Fruit fly (Drosophila melanogaster) whole organism, embryonic: ENCODE data around the gene RabGGTa.

Experiments
- Atf6 ChIP-seq: fragments of 200-800 bp; sonication (Bioruptor generic); IDR thresholded peaks from 2 replicates; pipeline ENCODE4 v1.3.6; 2022; ENCODE audit warnings: missing biosample characterization, missing genetic modification characterization
- B-H1 ChIP-seq: fragments of 200-800 bp; sonication (Bioruptor generic); IDR thresholded peaks from 3 replicates; pipeline ENCODE4 v1.3.6; 2022; ENCODE audit warnings: missing biosample characterization, missing genetic modification characterization
- C15 ChIP-seq: fragments of 200-800 bp; sonication (Bioruptor generic); IDR thresholded peaks from 3 replicates; pipeline ENCODE4 v1.3.6; 2022; ENCODE audit warnings: missing biosample characterization, missing genetic modification characterization
- CG10979 ChIP-seq: fragments of 200-800 bp; sonication (Bioruptor generic); optimal IDR thresholded peaks from 2 replicates; lab custom pipeline; 2018; ENCODE audit warnings: missing biosample characterization, mild to moderate bottlenecking, missing genetic modification characterization, moderate library complexity
- CG11398 ChIP-seq: fragments of 200-800 bp; sonication (Bioruptor generic); optimal IDR thresholded peaks from 2 replicates; lab custom pipeline; 2016; ENCODE audit warnings: missing biosample characterization, missing genetic modification characterization
- CG12071 ChIP-seq: fragments of 200-800 bp; sonication (Bioruptor generic); optimal IDR thresholded peaks from 3 replicates; lab custom pipeline; 2018; ENCODE audit warnings: missing biosample characterization, mild to moderate bottlenecking, missing genetic modification characterization
- CG12744 ChIP-seq: fragments of 200-800 bp; sonication (Bioruptor generic); optimal IDR thresholded peaks from 2 replicates; lab custom pipeline; 2016; ENCODE audit warnings: missing biosample characterization, missing genetic modification characterization
- CG15601 ChIP-seq: fragments of 200-800 bp; sonication (Bioruptor generic); optimal IDR thresholded peaks from 3 replicates; lab custom pipeline; 2019; ENCODE audit warnings: missing biosample characterization, mild to moderate bottlenecking, missing genetic modification characterization, moderate library complexity
- CG18011 ChIP-seq: fragments of 200-800 bp; sonication (Bioruptor generic); optimal IDR thresholded peaks from 2 replicates; lab custom pipeline; 2017; ENCODE audit warnings: missing biosample characterization, missing genetic modification characterization, mild to moderate bottlenecking, moderate library complexity, missing genotype
- CG18764 ChIP-seq: fragments of 200-800 bp; sonication (Bioruptor generic); optimal IDR thresholded peaks from 3 replicates; lab custom pipeline; 2016; ENCODE audit warnings: missing biosample characterization, missing genetic modification characterization
- CG30431 ChIP-seq: fragments of 200-800 bp; sonication (Bioruptor generic); optimal IDR thresholded peaks from 2 replicates; lab custom pipeline; 2017; ENCODE audit warnings: missing biosample characterization, missing genetic modification characterization
- CG31365 ChIP-seq: fragments of 200-800 bp; sonication (Bioruptor generic); optimal IDR thresholded peaks from 2 replicates; lab custom pipeline; 2018; ENCODE audit warnings: missing biosample characterization, mild to moderate bottlenecking, missing genetic modification characterization
- CG33213 ChIP-seq: fragments of 200-800 bp; sonication (Bioruptor generic); optimal IDR thresholded peaks from 3 replicates; lab custom pipeline; 2016; ENCODE audit warnings: missing biosample characterization, missing genetic modification characterization
- CG3726 ChIP-seq: fragments of 200-800 bp; sonication (Bioruptor generic); IDR thresholded peaks from 3 replicates; pipeline ENCODE4, ENCODE4 v1.3.6; 2022; ENCODE audit warnings: missing biosample characterization, missing genetic modification characterization
- CG3847 ChIP-seq: fragments of 200-800 bp; sonication (Bioruptor generic); IDR thresholded peaks from 2 replicates; pipeline ENCODE4 v1.3.6; 2022; ENCODE audit warnings: missing biosample characterization, missing genetic modification characterization
- CG3995 ChIP-seq: fragments of 200-800 bp; sonication (Bioruptor generic); optimal IDR thresholded peaks from 3 replicates; lab custom pipeline; 2016; ENCODE audit warnings: missing biosample characterization, missing genetic modification characterization
- CG4282 ChIP-seq: fragments of 200-800 bp; sonication (Bioruptor generic); optimal IDR thresholded peaks from 2 replicates; lab custom pipeline; 2016; ENCODE audit warnings: missing biosample characterization, missing genetic modification characterization
- CG4707 ChIP-seq: fragments of 200-800 bp; sonication (Bioruptor generic); optimal IDR thresholded peaks from 2 replicates; lab custom pipeline; 2018; ENCODE audit warnings: missing biosample characterization, mild to moderate bottlenecking, missing genetic modification characterization, moderate library complexity
- CG4730 ChIP-seq: fragments of 200-800 bp; sonication (Bioruptor generic); IDR thresholded peaks from 2 replicates; pipeline ENCODE4 v1.3.6; 2022; ENCODE audit warnings: missing biosample characterization, missing genetic modification characterization
- CG6254 ChIP-seq: fragments of 200-800 bp; sonication (Bioruptor generic); optimal IDR thresholded peaks from 3 replicates; lab custom pipeline; 2017; ENCODE audit warnings: mild to moderate bottlenecking, missing biosample characterization, missing genetic modification reagents, missing genetic modification characterization
- CG6654 ChIP-seq: fragments of 200-800 bp; sonication (Bioruptor generic); optimal IDR thresholded peaks from 2 replicates; lab custom pipeline; 2017; ENCODE audit warnings: missing biosample characterization, mild to moderate bottlenecking, missing genetic modification characterization
- CG7745 ChIP-seq: fragments of 200-800 bp; sonication (Bioruptor generic); optimal IDR thresholded peaks from 2 replicates; lab custom pipeline; 2018; ENCODE audit warnings: missing biosample characterization, mild to moderate bottlenecking, missing genetic modification characterization, moderate library complexity
- CG8478 ChIP-seq: fragments of >200 bp; optimal IDR thresholded peaks from 2 replicates; lab custom pipeline; 2018
- CG8924 ChIP-seq: fragments of 200-800 bp; optimal IDR thresholded peaks from 3 replicates; lab custom pipeline; 2019; ENCODE audit warnings: missing biosample characterization, mild to moderate bottlenecking, missing genetic modification characterization, moderate library complexity
- CG9437 ChIP-seq: fragments of 200-800 bp; sonication (Bioruptor generic); optimal IDR thresholded peaks from 2 replicates; lab custom pipeline; 2018; ENCODE audit warnings: missing biosample characterization, mild to moderate bottlenecking, missing genetic modification characterization
- Camta ChIP-seq: fragments of 200-800 bp; sonication (Bioruptor generic); optimal IDR thresholded peaks from 2 replicates; lab custom pipeline; 2016; ENCODE audit warnings: missing biosample characterization, missing genetic modification characterization
- CkIIα-i1 ChIP-seq: fragments of 200-800 bp; sonication (Bioruptor generic); IDR thresholded peaks from 2 replicates; pipeline ENCODE4 v1.3.6; 2022; ENCODE audit warnings: missing biosample characterization, missing genetic modification characterization
- CrebB ChIP-seq: fragments of 200-800 bp; sonication (Bioruptor generic); optimal IDR thresholded peaks from 3 replicates; lab custom pipeline; 2018; ENCODE audit warnings: missing biosample characterization, mild to moderate bottlenecking, missing genetic modification characterization
- Dek ChIP-seq: fragments of 200-800 bp; sonication (Bioruptor generic); optimal IDR thresholded peaks from 3 replicates; lab custom pipeline; 2019; ENCODE audit warnings: missing biosample characterization, mild to moderate bottlenecking, missing genetic modification characterization, moderate library complexity
- Doc2 ChIP-seq: fragments of 200-800 bp; sonication (Bioruptor generic); IDR thresholded peaks from 2 replicates; pipeline ENCODE4 v1.3.6; 2022; ENCODE audit warnings: missing biosample characterization, missing genetic modification characterization
- Fer3 ChIP-seq: fragments of 200-800 bp; sonication (Bioruptor generic); optimal IDR thresholded peaks from 2 replicates; lab custom pipeline; 2018; ENCODE audit warnings: missing biosample characterization, mild to moderate bottlenecking, missing genetic modification characterization, moderate library complexity
- Gsc ChIP-seq: fragments of 200-800 bp; sonication (Bioruptor generic); IDR thresholded peaks from 2 replicates; pipeline ENCODE4 v1.3.6; 2022; ENCODE audit warnings: missing biosample characterization, missing genetic modification characterization
- Hmx ChIP-seq: fragments of 200-800 bp; sonication (Bioruptor generic); optimal IDR thresholded peaks from 2 replicates; lab custom pipeline; 2016; ENCODE audit warnings: missing biosample characterization, missing genetic modification characterization
- Nf-YA ChIP-seq: fragments of 200-800 bp; sonication (Bioruptor generic); IDR thresholded peaks from 2 replicates; pipeline ENCODE4 v1.3.6; 2022; ENCODE audit warnings: missing biosample characterization, missing genetic modification characterization
- Oli ChIP-seq: fragments of 200-800 bp; sonication (Bioruptor generic); optimal IDR thresholded peaks from 2 replicates; lab custom pipeline; 2018; ENCODE audit warnings: missing biosample characterization, mild to moderate bottlenecking, missing genetic modification characterization, moderate library complexity
- Rfx ChIP-seq: fragments of 200-800 bp; sonication (Bioruptor generic); IDR thresholded peaks from 2 replicates; pipeline ENCODE4 v1.3.6; 2022; ENCODE audit warnings: missing biosample characterization, missing genetic modification characterization
- Side ChIP-seq: fragments of 200-800 bp; sonication (Bioruptor generic); optimal IDR thresholded peaks from 2 replicates; lab custom pipeline; 2016; ENCODE audit warnings: missing biosample characterization, missing genetic modification characterization
- Sry-δ ChIP-seq: fragments of 200-800 bp; sonication (Bioruptor generic); optimal IDR thresholded peaks from 2 replicates; lab custom pipeline; 2016; ENCODE audit warnings: missing biosample characterization, missing genetic modification characterization
- Ssrp ChIP-seq: fragments of 200-800 bp; sonication (Bioruptor generic); optimal IDR thresholded peaks from 2 replicates; lab custom pipeline; 2018; ENCODE audit warnings: missing biosample characterization, mild to moderate bottlenecking, missing genetic modification characterization, moderate library complexity
- YL-1 ChIP-seq: fragments of 200-800 bp; sonication (Bioruptor generic); optimal IDR thresholded peaks from 3 replicates; lab custom pipeline; 2017; ENCODE audit warnings: missing biosample characterization, mild to moderate bottlenecking, missing genetic modification characterization
- btn ChIP-seq: fragments of 200-800 bp; sonication (Bioruptor generic); optimal IDR thresholded peaks from 2 replicates; lab custom pipeline; 2016; ENCODE audit warnings: missing biosample characterization, missing genetic modification characterization
- cad ChIP-seq: fragments of >200 bp; optimal IDR thresholded peaks from 2 replicates; lab custom pipeline; 2017; ENCODE audit warnings: missing biosample characterization, missing genetic modification characterization
- caup ChIP-seq: fragments of 200-800 bp; sonication (Bioruptor generic); optimal IDR thresholded peaks from 3 replicates; lab custom pipeline; 2017; ENCODE audit warnings: missing biosample characterization, mild to moderate bottlenecking, missing genetic modification characterization, moderate library complexity; ENCODE audit not compliant: severe bottlenecking
- chn ChIP-seq: fragments of 200-800 bp; sonication (Bioruptor generic); optimal IDR thresholded peaks from 2 replicates; lab custom pipeline; 2016; ENCODE audit warnings: missing biosample characterization, missing genetic modification characterization
- ci ChIP-seq: fragments of 200-800 bp; sonication (Bioruptor generic); IDR thresholded peaks from 3 replicates; pipeline ENCODE4 v1.3.6; 2022; ENCODE audit warnings: missing biosample characterization, missing genetic modification characterization
- croc ChIP-seq: fragments of 200-800 bp; sonication (Bioruptor generic); conservative IDR thresholded peaks from 3 replicates; pipeline ENCODE4 v1.3.6; 2022; ENCODE audit warnings: missing biosample characterization, missing genetic modification characterization
- gro ChIP-seq: fragments of 200-800 bp; sonication (Bioruptor generic); optimal IDR thresholded peaks from 2 replicates; lab custom pipeline; 2016; ENCODE audit warnings: missing biosample characterization, missing genetic modification characterization
- org-1 ChIP-seq: fragments of 200-800 bp; sonication (Bioruptor generic); optimal IDR thresholded peaks from 2 replicates; lab custom pipeline; 2017; ENCODE audit warnings: missing biosample characterization, missing genetic modification characterization
- repo ChIP-seq: fragments of 200-800 bp; sonication (Bioruptor generic); optimal IDR thresholded peaks from 2 replicates; lab custom pipeline; 2016; ENCODE audit warnings: missing biosample characterization, missing genetic modification characterization
- sob ChIP-seq: fragments of 200-800 bp; sonication (Bioruptor generic); IDR thresholded peaks from 2 replicates; pipeline ENCODE4 v1.3.6; 2022; ENCODE audit warnings: missing biosample characterization, missing genetic modification characterization
- trh ChIP-seq: fragments of 200-800 bp; sonication (Bioruptor generic); optimal IDR thresholded peaks from 2 replicates; lab custom pipeline; 2016; ENCODE audit warnings: missing biosample characterization, missing genetic modification characterization
- vfl ChIP-seq: fragments of 200-800 bp; sonication (Bioruptor generic); optimal IDR thresholded peaks from 2 replicates; lab custom pipeline; 2016; ENCODE audit warnings: missing biosample characterization, missing genetic modification characterization

Gene RabGGTa

dm6 chr3R:5108034-5108433 is 19.9 kb upstream of the RabGGTa start (continued):
- TF ChIP-seq chn (peak; percentile 54), vfl (GFP tag; lab: Kevin White, UChicago) (peak; percentile 44), CG15601 (tag; lab: Kevin White, UChicago) (peak; percentile 96), btn (peak; percentile 80), CG12744 (GFP tag; lab: Kevin White, UChicago) (peak; percentile 89), B-H1 (GFP tag; lab: Robert Waterston, UW) (no peak; the same call in 2 of the 3 replicates), CG3995 (GFP tag; lab: Kevin White, UChicago) (peak; percentile 54), CG4707 (GFP tag; lab: Kevin White, UChicago) (peak; percentile 86), trh (GFP tag; lab: Kevin White, UChicago) (peak; percentile 79), YL-1 (GFP tag; lab: Kevin White, UChicago) (peak; percentile 91), C15 (GFP tag; lab: Robert Waterston, UW) (peak; percentile 31; the same call in 1 of the 3 replicates), repo (peak; percentile 72), Oli (peak; percentile 74), Doc2 (GFP tag; lab: Robert Waterston, UW) (no peak), CG18011 (GFP tag; lab: Kevin White, UChicago) (peak; percentile 62), Sry-δ (GFP tag; lab: Kevin White, UChicago) (peak; percentile 47), CG4282 (peak; percentile 71), Gsc (no peak), CG7745 (tag; lab: Kevin White, UChicago) (peak; percentile 96), caup (GFP tag; lab: Kevin White, UChicago) (peak; percentile 93), Ssrp (tag; lab: Kevin White, UChicago) (peak; percentile 33), gro (GFP tag; lab: Kevin White, UChicago) (peak; percentile 92), cad (no peak), CG4730 (GFP tag; lab: Robert Waterston, UW) (no peak), Rfx (GFP tag; lab: Robert Waterston, UW) (peak; percentile 73), CG6654 (GFP tag; lab: Kevin White, UChicago) (peak; percentile 57), CG18764 (GFP tag; lab: Kevin White, UChicago) (peak; percentile 87), CG8478 (lab: Kevin White, UChicago) (no peak), croc (peak; percentile 35; the same call in 1 of the 3 replicates), Hmx (GFP tag; lab: Kevin White, UChicago) (peak; percentile 4), CG10979 (tag; lab: Kevin White, UChicago) (peak; percentile 77), Atf6 (peak; percentile 85), Dek (tag; lab: Kevin White, UChicago) (peak; percentile 84), CG3847 (GFP tag; lab: Robert Waterston, UW) (peak; percentile 53), CkIIα-i1 (GFP tag; lab: Robert Waterston, UW) (peak; percentile 18; the same call in 1 of the 2 replicates), CG30431 (peak; percentile 59), Side (GFP tag; lab: Kevin White, UChicago) (peak; percentile 88), CG12071 (GFP tag; lab: Kevin White, UChicago) (peak; percentile 93), Camta (GFP tag; lab: Kevin White, UChicago) (peak; percentile 85), CG11398 (GFP tag; lab: Kevin White, UChicago) (peak; percentile 93), Fer3 (tag; lab: Kevin White, UChicago) (peak; percentile 87), ci (peak; percentile 85), CG6254 (GFP tag; lab: Kevin White, UChicago) (peak; percentile 90), CG33213 (GFP tag; lab: Kevin White, UChicago) (peak; percentile 91), CG3726 (no peak), CG8924 (tag; lab: Kevin White, UChicago) (peak; percentile 86), Nf-YA (GFP tag; lab: Robert Waterston, UW) (peak; percentile 50), CG9437 (GFP tag; lab: Kevin White, UChicago) (peak; percentile 46), org-1 (peak; percentile 88), CrebB (tag; lab: Kevin White, UChicago) (peak; percentile 95), sob (GFP tag; lab: Robert Waterston, UW) (peak; percentile 82), CG31365 (tag; lab: Kevin White, UChicago) (peak; percentile 82)
